Worm (Caenorhabditis elegans) whole organism, early embryonic: ENCODE data around the gene sss-1.

Experiments used
- B0310.2 ChIP-seq: sonication (generic microtip); optimal IDR thresholded peaks from 2 replicates; lab custom pipeline; 2016; ENCODE audit warnings: mild to moderate bottlenecking, missing genetic modification characterization, missing compliant biosample characterization
- F13C5.2 ChIP-seq: sonication (generic microtip); optimal IDR thresholded peaks from 2 replicates; lab custom pipeline; 2017; ENCODE audit warnings: mild to moderate bottlenecking, missing genetic modification characterization, inconsistent platforms, missing compliant biosample characterization
- ama-1 ChIP-seq: fragments of 150-350 bp; optimal IDR thresholded peaks from 2 replicates; lab custom pipeline; 2014
- ceh-36 ChIP-seq: sonication (generic microtip); optimal IDR thresholded peaks from 2 replicates; lab custom pipeline; 2016; ENCODE audit warnings: missing genetic modification characterization, inconsistent platforms, missing compliant biosample characterization
- ets-7 ChIP-seq: sonication (generic microtip); optimal IDR thresholded peaks from 2 replicates; lab custom pipeline; 2016; ENCODE audit warnings: missing genotype, missing genetic modification characterization, missing compliant biosample characterization
- flt-1 ChIP-seq: fragments of 200-800 bp; sonication (Bioruptor generic); IDR thresholded peaks from 2 replicates; pipeline ENCODE4 v1.3.6; 2022; ENCODE audit warnings: missing genetic modification characterization, missing compliant biosample characterization
- scrt-1 ChIP-seq: fragments of 200-800 bp; sonication (Bioruptor generic); IDR thresholded peaks from 2 replicates; pipeline ENCODE4 v1.3.6; 2022; ENCODE audit warnings: missing genetic modification characterization, missing compliant biosample characterization
- tbx-11 ChIP-seq: fragments of 200-800 bp; sonication (Bioruptor generic); IDR thresholded peaks from 2 replicates; pipeline ENCODE4 v1.3.6; 2022; ENCODE audit warnings: missing genetic modification characterization, missing compliant biosample characterization
- tbx-37 ChIP-seq: fragments of 200-800 bp; sonication (Bioruptor generic); conservative IDR thresholded peaks from 2 replicates; pipeline ENCODE4 v1.3.6; 2022; ENCODE audit warnings: missing genetic modification reagents, missing genetic modification characterization, missing compliant biosample characterization
- tra-4 ChIP-seq: sonication (generic microtip); optimal IDR thresholded peaks from 2 replicates; lab custom pipeline; 2017; ENCODE audit warnings: missing genetic modification characterization, missing compliant biosample characterization

- TF ChIP-seq ama-1 (lab: Kevin White, UChicago) (no peak), F13C5.2 (tag; lab: Kevin White, UChicago) (no peak), tbx-37 (GFP tag; lab: Robert Waterston, UW) (no peak), tra-4 (tag; lab: Kevin White, UChicago) (no peak), B0310.2 (tag; lab: Kevin White, UChicago) (no peak), ceh-36 (tag; lab: Kevin White, UChicago) (no peak), tbx-11 (GFP tag; lab: Robert Waterston, UW) (no peak), ets-7 (no peak), flt-1 (GFP tag; lab: Robert Waterston, UW) (no peak), scrt-1 (GFP tag; lab: Robert Waterston, UW) (no peak)
These were observed 19.7 kb downstream of the sss-1 start for ce11 chrIV:9873837-9874236.
